Worm (Caenorhabditis elegans) whole organism, L2 larva: ENCODE data around the gene Y53C12A.8.

Experiments
- C34F6.9 ChIP-seq: fragments of 150-350 bp; optimal IDR thresholded peaks from 2 replicates; lab custom pipeline; 2014; ENCODE audit warnings: missing biosample characterization, missing genetic modification characterization
- aly-2 ChIP-seq: fragments of 150-350 bp; optimal IDR thresholded peaks from 2 replicates; lab custom pipeline; 2014; ENCODE audit warnings: missing biosample characterization, missing genetic modification characterization
- elt-1 ChIP-seq: fragments of 150-350 bp; optimal IDR thresholded peaks from 2 replicates; lab custom pipeline; 2014; ENCODE audit warnings: missing biosample characterization, missing genetic modification characterization
- elt-3 ChIP-seq: sonication (generic microtip); optimal IDR thresholded peaks from 2 replicates; lab custom pipeline; 2017; ENCODE audit warnings: missing biosample characterization, missing genetic modification characterization
- fos-1 ChIP-seq: fragments of 150-350 bp; optimal IDR thresholded peaks from 2 replicates; lab custom pipeline; 2014; ENCODE audit warnings: missing biosample characterization, missing genetic modification characterization
- mdl-1 ChIP-seq, 2 experiments: fragments of 150-350 bp in 1 of 2; sonication (generic microtip) in 1 of 2; optimal IDR thresholded peaks; 2 replicates each; lab custom pipeline; 2017; ENCODE audit warnings: missing biosample characterization in 2 of 2, missing genetic modification characterization in 2 of 2
- nhr-10 ChIP-seq: sonication (generic microtip); optimal IDR thresholded peaks from 2 replicates; lab custom pipeline; 2017; ENCODE audit warnings: missing biosample characterization, missing genetic modification characterization
- nhr-11 ChIP-seq: fragments of 150-350 bp; optimal IDR thresholded peaks from 2 replicates; lab custom pipeline; 2014; ENCODE audit warnings: missing biosample characterization, missing genetic modification characterization
- nhr-12 ChIP-seq: fragments of 150-350 bp; optimal IDR thresholded peaks from 2 replicates; lab custom pipeline; 2014; ENCODE audit warnings: missing biosample characterization, missing genetic modification characterization
- peb-1 ChIP-seq: fragments of 150-350 bp; optimal IDR thresholded peaks from 2 replicates; lab custom pipeline; 2014; ENCODE audit warnings: missing biosample characterization, missing genetic modification characterization
- snpc-4 ChIP-seq: fragments of 150-350 bp; optimal IDR thresholded peaks from 2 replicates; lab custom pipeline; 2014; ENCODE audit warnings: missing biosample characterization, missing genetic modification characterization
- unc-62 ChIP-seq: fragments of 150-350 bp; optimal IDR thresholded peaks from 2 replicates; lab custom pipeline; 2014; ENCODE audit warnings: missing biosample characterization, missing genetic modification reagents, missing genetic modification characterization
- zag-1 ChIP-seq: fragments of 150-350 bp; optimal IDR thresholded peaks from 2 replicates; lab custom pipeline; 2014; ENCODE audit warnings: missing biosample characterization, missing genetic modification characterization
- ztf-11 ChIP-seq: sonication (generic microtip); optimal IDR thresholded peaks from 2 replicates; lab custom pipeline; 2017; ENCODE audit warnings: missing biosample characterization, missing genetic modification characterization

DNA sequence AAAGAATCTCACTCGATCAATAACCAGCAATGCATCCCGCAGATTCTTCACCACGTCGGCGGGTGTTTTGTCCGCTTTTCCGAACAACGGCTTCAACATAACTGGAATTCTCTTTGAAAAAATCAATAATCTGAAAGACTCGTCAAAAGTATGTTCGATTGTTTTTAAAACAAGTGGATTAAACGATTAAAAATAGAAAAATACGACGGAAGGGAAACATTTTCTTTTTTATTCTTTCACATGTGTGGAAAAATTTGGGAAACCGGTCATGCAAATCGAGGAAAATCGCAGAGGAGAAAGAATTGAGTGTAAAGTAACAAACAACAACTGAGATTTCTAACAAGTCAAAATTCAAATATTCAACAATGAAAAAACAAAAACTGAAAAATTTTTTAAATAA lies 3.3 kb upstream of the Y53C12A.8 start, which contains the start of gene mop-25.2:
- TF ChIP-seq unc-62 (GFP tag; lab: Kevin White, UChicago), result no peak
- no peak for TF ChIP-seq C34F6.9 (tag; lab: Kevin White, UChicago)
- no peak for TF ChIP-seq fos-1 (tag; lab: Kevin White, UChicago)
- no peak for TF ChIP-seq peb-1
- TF ChIP-seq nhr-11 (tag; lab: Kevin White, UChicago), result no peak
- no peak for TF ChIP-seq mdl-1 (tag; optimal IDR thresholded peaks at IDR 0.05; lab: Kevin White, UChicago)
- no peak for TF ChIP-seq aly-2 (tag; lab: Kevin White, UChicago)
- TF ChIP-seq nhr-12 (tag; lab: Kevin White, UChicago), result no peak
- TF ChIP-seq elt-1, result no peak
- no peak for TF ChIP-seq ztf-11 (tag; lab: Kevin White, UChicago)
- TF ChIP-seq elt-3 (tag; lab: Kevin White, UChicago), result no peak
- TF ChIP-seq zag-1, result no peak
- no peak for TF ChIP-seq snpc-4 (tag; lab: Kevin White, UChicago)
- no peak for TF ChIP-seq nhr-10 (tag; lab: Kevin White, UChicago)
